Worm (Caenorhabditis elegans) whole organism, L3 larva: Measurements from ENCODE around the gene Y71H10B.1.

ENCODE experiments used
- nhr-23 ChIP-seq: fragments of 150-350 bp; optimal IDR thresholded peaks from 2 replicates; lab custom pipeline; 2014; ENCODE audit warnings: missing biosample characterization, missing genetic modification reagents, missing genetic modification characterization
- nhr-76 ChIP-seq: fragments of 150-350 bp; sonication (generic microtip); optimal IDR thresholded peaks from 5 replicates; lab custom pipeline; 2014; ENCODE audit warnings: missing biosample characterization, missing genetic modification characterization

ce11 chrX:2873272-2873671 is 33.2 kb upstream of the Y71H10B.1 start:
- TF ChIP-seq nhr-23 (tag; lab: Kevin White, UChicago) (peak; percentile 51), nhr-76 (tag; lab: Kevin White, UChicago) (no peak)
